Fruit fly (Drosophila melanogaster): ENCODE results near the gene Ref1.

Ref1 gene

dm6 chr3R:7080157-7080916 lies at the start of gene Ref1:
TSS of gene Ref1 (minus strand) at chr3R:7080387.
- TF ChIP-seq psq (optimal IDR thresholded peaks at IDR 0.05): no peak
- TF ChIP-seq Dll (optimal IDR thresholded peaks at IDR 0.05): no peak
- no peak for TF ChIP-seq pan (optimal IDR thresholded peaks at IDR 0.05)

dm6 chr3R:7129280-7130069 lies 49.3 kb upstream of the Ref1 start, which contains the start of gene CG31248:
TSS of gene CG31248 (plus strand) at chr3R:7129320.
- no peak for TF ChIP-seq psq (optimal IDR thresholded peaks at IDR 0.05)
- no peak for TF ChIP-seq EcR (GFP tag; optimal IDR thresholded peaks at IDR 0.05)
- no peak for TF ChIP-seq usp (GFP tag; optimal IDR thresholded peaks at IDR 0.05)
- TF ChIP-seq CG8478 (optimal IDR thresholded peaks at IDR 0.05): no peak
- no peak for TF ChIP-seq Dll (optimal IDR thresholded peaks at IDR 0.05)
- no peak for TF ChIP-seq pan (optimal IDR thresholded peaks at IDR 0.05)

- TF ChIP-seq EcR (GFP tag; optimal IDR thresholded peaks at IDR 0.05): no peak
- no peak for TF ChIP-seq CG8478 (optimal IDR thresholded peaks at IDR 0.05)
- no peak for TF ChIP-seq Dll (optimal IDR thresholded peaks at IDR 0.05)
- TF ChIP-seq psq (optimal IDR thresholded peaks at IDR 0.05): no peak
- no peak for TF ChIP-seq pan (optimal IDR thresholded peaks at IDR 0.05)
- TF ChIP-seq usp (GFP tag; optimal IDR thresholded peaks at IDR 0.05): no peak
Measured at dm6 chr3R:7127966-7128365, 47.8 kb upstream of the Ref1 start, which contains the start of gene CG10068. TSS of gene CG10068 (minus strand) at chr3R:7128027.

dm6 chr3R:7124109-7124639 lies 44.0 kb upstream of the Ref1 start, which contains the start of the genes Alh and CG10098:
TSS of gene Alh (minus strand) at chr3R:7124185.
TSS of gene CG10098 (plus strand) at chr3R:7124548.
- TF ChIP-seq usp (GFP tag; optimal IDR thresholded peaks at IDR 0.05): no peak
- TF ChIP-seq pan (optimal IDR thresholded peaks at IDR 0.05): no peak
- TF ChIP-seq psq (optimal IDR thresholded peaks at IDR 0.05): no peak
- TF ChIP-seq Dll (optimal IDR thresholded peaks at IDR 0.05): no peak
- TF ChIP-seq EcR (GFP tag; optimal IDR thresholded peaks at IDR 0.05): no peak
- TF ChIP-seq CG8478 (optimal IDR thresholded peaks at IDR 0.05): no peak

- no peak for TF ChIP-seq pan (optimal IDR thresholded peaks at IDR 0.05)
- peak; percentile 85 for TF ChIP-seq CG8478 (optimal IDR thresholded peaks at IDR 0.05)
- TF ChIP-seq EcR (GFP tag; optimal IDR thresholded peaks at IDR 0.05): no peak
- no peak for TF ChIP-seq Dll (optimal IDR thresholded peaks at IDR 0.05)
Measured at dm6 chr3R:7123699-7124098, 43.5 kb upstream of the Ref1 start.

- TF ChIP-seq EcR (GFP tag; optimal IDR thresholded peaks at IDR 0.05) (no peak), Dll (optimal IDR thresholded peaks at IDR 0.05) (no peak), CG8478 (optimal IDR thresholded peaks at IDR 0.05) (no peak), pan (optimal IDR thresholded peaks at IDR 0.05) (no peak), usp (GFP tag; optimal IDR thresholded peaks at IDR 0.05) (no peak), psq (optimal IDR thresholded peaks at IDR 0.05) (no peak)
Measured at dm6 chr3R:7123073-7123572, 42.9 kb upstream of the Ref1 start.

dm6 chr3R:7122172-7123072 lies 42.2 kb upstream of the Ref1 start:
- peak; percentile 57 to 74 for TF ChIP-seq EcR (GFP tag; optimal IDR thresholded peaks at IDR 0.05)
- no peak for TF ChIP-seq psq (optimal IDR thresholded peaks at IDR 0.05)

- TF ChIP-seq usp (GFP tag; optimal IDR thresholded peaks at IDR 0.05) (no peak), psq (optimal IDR thresholded peaks at IDR 0.05) (no peak), EcR (GFP tag; optimal IDR thresholded peaks at IDR 0.05) (no peak), pan (optimal IDR thresholded peaks at IDR 0.05) (no peak), CG8478 (optimal IDR thresholded peaks at IDR 0.05) (no peak), Dll (optimal IDR thresholded peaks at IDR 0.05) (no peak)
Measured at dm6 chr3R:7117590-7117989, 37.4 kb upstream of the Ref1 start, which contains the start of gene Mlp84B. TSS of gene Mlp84B (minus strand) at chr3R:7117732.

dm6 chr3R:7116511-7116910 lies 36.3 kb upstream of the Ref1 start:
- no peak for TF ChIP-seq EcR (GFP tag; optimal IDR thresholded peaks at IDR 0.05)
- no peak for TF ChIP-seq CG8478 (optimal IDR thresholded peaks at IDR 0.05)
- TF ChIP-seq Dll (optimal IDR thresholded peaks at IDR 0.05): no peak
- no peak for TF ChIP-seq psq (optimal IDR thresholded peaks at IDR 0.05)
- no peak for TF ChIP-seq usp (GFP tag; optimal IDR thresholded peaks at IDR 0.05)
- no peak for TF ChIP-seq pan (optimal IDR thresholded peaks at IDR 0.05)

- no peak for TF ChIP-seq EcR (GFP tag; optimal IDR thresholded peaks at IDR 0.05)
Measured at dm6 chr3R:7112977-7113376, 32.8 kb upstream of the Ref1 start.

dm6 chr3R:7111206-7111858 lies 31.1 kb upstream of the Ref1 start:
- TF ChIP-seq Dll (optimal IDR thresholded peaks at IDR 0.05): no peak
- TF ChIP-seq psq (optimal IDR thresholded peaks at IDR 0.05): no peak
- TF ChIP-seq EcR (GFP tag; optimal IDR thresholded peaks at IDR 0.05): no peak
- no peak for TF ChIP-seq CG8478 (optimal IDR thresholded peaks at IDR 0.05)
- TF ChIP-seq pan (optimal IDR thresholded peaks at IDR 0.05): no peak
- TF ChIP-seq usp (GFP tag; optimal IDR thresholded peaks at IDR 0.05): no peak
